Fruit fly (Drosophila melanogaster) whole organism, wandering third instar larva: ENCODE data around the gene Arl2.
A peak's percentile ranks its signal among the peaks of the same experiment; 100 is the strongest.

ENCODE experiments used
- Abd-B ChIP-seq: fragments of >200 bp; optimal IDR thresholded peaks from 2 replicates; lab custom pipeline; 2017; ENCODE audit warnings: missing biosample characterization, missing genetic modification characterization
- CG32264 ChIP-seq: fragments of 200-800 bp; sonication (Bioruptor generic); optimal IDR thresholded peaks from 2 replicates; lab custom pipeline; 2016; ENCODE audit warnings: missing biosample characterization, missing genetic modification characterization
- CG9705 ChIP-seq: fragments of 200-800 bp; sonication (Bioruptor generic); optimal IDR thresholded peaks from 2 replicates; lab custom pipeline; 2018; ENCODE audit warnings: missing biosample characterization, mild to moderate bottlenecking, missing genetic modification characterization
- CrebA ChIP-seq: fragments of 200-800 bp; sonication (Bioruptor generic); optimal IDR thresholded peaks from 2 replicates; lab custom pipeline; 2016; ENCODE audit warnings: missing biosample characterization, mild to moderate bottlenecking, missing genetic modification characterization, borderline replicate concordance
- Dfd ChIP-seq: fragments of >200 bp; optimal IDR thresholded peaks from 2 replicates; lab custom pipeline; 2017; ENCODE audit warnings: missing biosample characterization, missing genetic modification characterization
- Dif ChIP-seq: fragments of 200-275, 200-300 bp; sonication (Bioruptor generic); optimal IDR thresholded peaks from 2 replicates; lab custom pipeline; 2018; ENCODE audit warnings: missing biosample characterization, missing genetic modification characterization; ENCODE audit not compliant: partially characterized antibody
- GATAd ChIP-seq: sonication (Bioruptor generic); optimal IDR thresholded peaks from 2 replicates; lab custom pipeline; 2016; ENCODE audit warnings: missing biosample characterization, missing genetic modification characterization
- HLH106 ChIP-seq: fragments of 200-800 bp; optimal IDR thresholded peaks from 3 replicates; lab custom pipeline; 2019; ENCODE audit warnings: missing biosample characterization, mild to moderate bottlenecking, missing genetic modification characterization, moderate library complexity
- Hnf4 ChIP-seq: fragments of 200-800 bp; sonication (Bioruptor generic); optimal IDR thresholded peaks from 2 replicates; lab custom pipeline; 2016; ENCODE audit warnings: missing biosample characterization, mild to moderate bottlenecking, missing genetic modification characterization
- Hr78 ChIP-seq: fragments of >200 bp; optimal IDR thresholded peaks from 2 replicates; lab custom pipeline; 2017; ENCODE audit warnings: missing biosample characterization, missing genetic modification characterization
- Hr83 ChIP-seq: fragments of 200-300 bp; sonication (Bioruptor generic); optimal IDR thresholded peaks from 2 replicates; lab custom pipeline; 2016; ENCODE audit warnings: missing biosample characterization, mild to moderate bottlenecking, missing genetic modification characterization, moderate library complexity; ENCODE audit not compliant: poor library complexity, severe bottlenecking
- Jra ChIP-seq: sonication (Bioruptor generic); optimal IDR thresholded peaks from 2 replicates; lab custom pipeline; 2016; ENCODE audit warnings: missing biosample characterization, missing genetic modification characterization
- Mio ChIP-seq: sonication (Bioruptor generic); optimal IDR thresholded peaks from 2 replicates; lab custom pipeline; 2016; ENCODE audit warnings: missing biosample characterization, missing genetic modification characterization
- Myc ChIP-seq: fragments of >200 bp; optimal IDR thresholded peaks from 2 replicates; lab custom pipeline; 2017
- N ChIP-seq: fragments of >200 bp; optimal IDR thresholded peaks from 2 replicates; lab custom pipeline; 2018; ENCODE audit warnings: missing biosample characterization, missing external identifiers, missing genetic modification characterization
- OdsH ChIP-seq: fragments of 200-800 bp; sonication (Bioruptor generic); optimal IDR thresholded peaks from 2 replicates; lab custom pipeline; 2016; ENCODE audit warnings: missing biosample characterization, mild to moderate bottlenecking, missing genetic modification characterization
- Rel ChIP-seq, 2 experiments: fragments of 200-800 bp; sonication (Bioruptor generic) in 1 of 2; optimal IDR thresholded peaks; 2 replicates in 1 of 2; 3 replicates in 1 of 2; lab custom pipeline; 2016 to 2019; ENCODE audit warnings: mild to moderate bottlenecking in 2 of 2, missing biosample characterization in 2 of 2, missing genetic modification characterization in 2 of 2, moderate library complexity in 1 of 2
- Sp1 ChIP-seq: fragments of 200-800 bp; sonication (Bioruptor generic); optimal IDR thresholded peaks from 3 replicates; lab custom pipeline; 2019; ENCODE audit warnings: missing biosample characterization, mild to moderate bottlenecking, missing genetic modification characterization, moderate library complexity
- Vsx2 ChIP-seq: fragments of 200-300, 225-300 bp; sonication (Bioruptor generic); optimal IDR thresholded peaks from 2 replicates; lab custom pipeline; 2018; ENCODE audit warnings: missing biosample characterization, missing genetic modification characterization; ENCODE audit not compliant: partially characterized antibody
- br ChIP-seq: fragments of 200-800 bp; sonication (Bioruptor generic); optimal IDR thresholded peaks from 2 replicates; lab custom pipeline; 2016; ENCODE audit warnings: missing biosample characterization, missing genetic modification characterization
- brk ChIP-seq: fragments of 200-800 bp; sonication (Bioruptor generic); optimal IDR thresholded peaks from 2 replicates; lab custom pipeline; 2016; ENCODE audit warnings: missing biosample characterization, mild to moderate bottlenecking, missing genetic modification characterization
- dl ChIP-seq, 2 experiments: fragments of 175-275, 200-275 bp in 1 of 2; fragments of 200-275 bp in 1 of 2; sonication (Bioruptor generic); optimal IDR thresholded peaks; lab custom pipeline; 2018; ENCODE audit warnings: mild to moderate bottlenecking in 2 of 2, missing biosample characterization in 2 of 2, missing genetic modification characterization in 2 of 2, moderate library complexity in 2 of 2; ENCODE audit not compliant: partially characterized antibody in 2 of 2, insufficient read depth in 1 of 2
- dmrt93B ChIP-seq: fragments of 200-800 bp; sonication (Bioruptor generic); optimal IDR thresholded peaks from 2 replicates; lab custom pipeline; 2018; ENCODE audit warnings: missing biosample characterization, mild to moderate bottlenecking, missing genetic modification characterization
- dsf ChIP-seq: sonication (Bioruptor generic); optimal IDR thresholded peaks from 2 replicates; lab custom pipeline; 2016; ENCODE audit warnings: missing biosample characterization, missing genetic modification characterization, borderline replicate concordance
- ey ChIP-seq: fragments of 200-800 bp; sonication (Bioruptor generic); optimal IDR thresholded peaks from 2 replicates; lab custom pipeline; 2016; ENCODE audit warnings: missing biosample characterization, missing genetic modification characterization
- foxo ChIP-seq, 2 experiments: fragments of 200-800 bp; sonication (Bioruptor generic); optimal IDR thresholded peaks; 2 replicates in 1 of 2; 3 replicates in 1 of 2; lab custom pipeline; 2016 to 2017; ENCODE audit warnings: missing biosample characterization in 2 of 2, missing genetic modification characterization in 2 of 2
- fru ChIP-seq: fragments of 200-800 bp; sonication (Bioruptor generic); optimal IDR thresholded peaks from 3 replicates; lab custom pipeline; 2016; ENCODE audit warnings: missing biosample characterization, mild to moderate bottlenecking, missing genetic modification characterization
- h ChIP-seq: fragments of 200-800 bp; sonication (Bioruptor generic); optimal IDR thresholded peaks from 3 replicates; lab custom pipeline; 2016; ENCODE audit warnings: missing biosample characterization, mild to moderate bottlenecking, missing genetic modification characterization
- jim ChIP-seq: fragments of 175-275, 200-325 bp; sonication (Bioruptor generic); optimal IDR thresholded peaks from 2 replicates; lab custom pipeline; 2016; ENCODE audit warnings: missing biosample characterization, mild to moderate bottlenecking, missing genetic modification characterization
- lola ChIP-seq: fragments of >200 bp; optimal IDR thresholded peaks from 2 replicates; lab custom pipeline; 2017; ENCODE audit warnings: missing biosample characterization, missing genetic modification characterization
- pan ChIP-seq: fragments of >200 bp; optimal IDR thresholded peaks from 2 replicates; lab custom pipeline; 2017
- psq ChIP-seq: fragments of 200-800 bp; sonication (Bioruptor generic); optimal IDR thresholded peaks from 3 replicates; lab custom pipeline; 2017; ENCODE audit warnings: missing biosample characterization, mild to moderate bottlenecking, missing genetic modification characterization, moderate library complexity
- rgr ChIP-seq: fragments of 200-800 bp; sonication (Bioruptor generic); optimal IDR thresholded peaks from 3 replicates; lab custom pipeline; 2016; ENCODE audit warnings: missing biosample characterization, mild to moderate bottlenecking, missing genetic modification characterization
- sage ChIP-seq: fragments of 200-800 bp; sonication (Bioruptor generic); optimal IDR thresholded peaks from 2 replicates; lab custom pipeline; 2016; ENCODE audit warnings: missing biosample characterization, mild to moderate bottlenecking, missing genetic modification characterization
- sv ChIP-seq: fragments of 200-800 bp; sonication (Bioruptor generic); optimal IDR thresholded peaks from 3 replicates; lab custom pipeline; 2016; ENCODE audit warnings: missing biosample characterization, missing genetic modification characterization
- tai ChIP-seq: sonication (Bioruptor generic); optimal IDR thresholded peaks from 2 replicates; lab custom pipeline; 2016; ENCODE audit warnings: missing biosample characterization, missing genetic modification characterization
- usp ChIP-seq: fragments of >200 bp; optimal IDR thresholded peaks from 2 replicates; lab custom pipeline; 2017; ENCODE audit warnings: missing biosample characterization, missing genetic modification characterization
- woc ChIP-seq: sonication (Bioruptor generic); optimal IDR thresholded peaks from 2 replicates; lab custom pipeline; 2016; ENCODE audit warnings: missing biosample characterization, mild to moderate bottlenecking, missing genetic modification characterization

The Arl2 gene

dm6 chr3R:8354458-8354857 is 13.6 kb downstream of the Arl2 start:
- TF ChIP-seq GATAd (GFP tag; lab: Kevin White, UChicago) (no peak), Dif (GFP tag; lab: Kevin White, UChicago) (no peak), jim (GFP tag; lab: Kevin White, UChicago) (no peak), fru (GFP tag; lab: Kevin White, UChicago) (peak; percentile 37), br (GFP tag; lab: Kevin White, UChicago) (peak; percentile 45), OdsH (peak; percentile 63), CG9705 (peak; percentile 13), HLH106 (tag; lab: Kevin White, UChicago) (peak; percentile 68), ey (GFP tag; lab: Kevin White, UChicago) (peak; percentile 45), rgr (GFP tag; lab: Kevin White, UChicago) (peak; percentile 73), Myc (no peak), dsf (GFP tag; lab: Kevin White, UChicago) (no peak), pan (lab: Kevin White, UChicago) (no peak), Hnf4 (GFP tag; lab: Kevin White, UChicago) (peak; percentile 54), tai (no peak), Hr83 (GFP tag; lab: Kevin White, UChicago) (no peak), dl (GFP tag; optimal IDR thresholded peaks at IDR 0.05; lab: Kevin White, UChicago; ENCODE audit: insufficient read depth in 1 of 2, partially characterized antibody in 2 of 2) (no peak), usp (GFP tag; lab: Kevin White, UChicago) (no peak), Jra (GFP tag; lab: Kevin White, UChicago) (peak; percentile 17), sv (GFP tag; lab: Kevin White, UChicago) (no peak), foxo (GFP tag; optimal IDR thresholded peaks at IDR 0.05; lab: Kevin White, UChicago) (peak in 1 of 2 experiments; percentile 69), psq (GFP tag; lab: Kevin White, UChicago) (peak; percentile 19), brk (GFP tag; lab: Kevin White, UChicago) (no peak), Dfd (GFP tag; lab: Kevin White, UChicago) (no peak), Abd-B (no peak), CrebA (GFP tag; lab: Kevin White, UChicago) (no peak), Sp1 (GFP tag; lab: Kevin White, UChicago) (peak; percentile 70), Mio (GFP tag; lab: Kevin White, UChicago) (no peak), N (no peak), sage (GFP tag; lab: Kevin White, UChicago) (no peak), Vsx2 (GFP tag; lab: Kevin White, UChicago) (no peak), CG32264 (GFP tag; lab: Kevin White, UChicago) (peak; percentile 18), woc (no peak), Hr78 (no peak), Rel (GFP tag; optimal IDR thresholded peaks at IDR 0.05; lab: Kevin White, UChicago) (no peak), Rel (tag; optimal IDR thresholded peaks at IDR 0.05; lab: Kevin White, UChicago) (peak; percentile 80), dmrt93B (GFP tag; lab: Kevin White, UChicago) (peak; percentile 30), lola (GFP tag; lab: Kevin White, UChicago) (no peak), h (GFP tag; lab: Kevin White, UChicago) (peak; percentile 60)
- TF ChIP-seq, all 38 proteins: peak for 16

- no peak for TF ChIP-seq fru (GFP tag; lab: Kevin White, UChicago)
- TF ChIP-seq h (GFP tag; lab: Kevin White, UChicago), result peak; percentile 10
- no peak for TF ChIP-seq Rel (GFP tag; optimal IDR thresholded peaks at IDR 0.05; lab: Kevin White, UChicago)
- no peak for TF ChIP-seq Rel (tag; optimal IDR thresholded peaks at IDR 0.05; lab: Kevin White, UChicago)
- TF ChIP-seq br (GFP tag; lab: Kevin White, UChicago), result peak; percentile 9
- TF ChIP-seq Hnf4 (GFP tag; lab: Kevin White, UChicago), result no peak
- peak; percentile 43 for TF ChIP-seq HLH106 (tag; lab: Kevin White, UChicago)
- peak; percentile 24 for TF ChIP-seq ey (GFP tag; lab: Kevin White, UChicago)
These were observed 14.1 kb downstream of the Arl2 start for dm6 chr3R:8354969-8355368.
